Worm (Caenorhabditis elegans) whole organism, L4 larva: Measurements from ENCODE around the gene pud-3.
"Not testable (repeated sequence)": the region's sequence is repeated elsewhere in the genome, so short reads cannot be mapped to it uniquely, and the experiment has no call there.

Source experiments
- F26F4.8 ChIP-seq: fragments of 200-800 bp; sonication (Bioruptor generic); conservative IDR thresholded peaks from 2 replicates; pipeline ENCODE4 v1.3.6; 2022; ENCODE audit warnings: missing genetic modification characterization, missing compliant biosample characterization
- F37D6.2 ChIP-seq: sonication (generic microtip); optimal IDR thresholded peaks from 2 replicates; lab custom pipeline; 2016; ENCODE audit warnings: mild to moderate bottlenecking, missing genetic modification characterization, missing compliant biosample characterization
- Y75B8A.6 ChIP-seq: fragments of 200-800 bp; sonication (Bioruptor generic); IDR thresholded peaks from 2 replicates; pipeline ENCODE4 v1.3.6; 2022; ENCODE audit warnings: missing genetic modification reagents, missing genetic modification characterization, missing compliant biosample characterization
- ceh-20 ChIP-seq: fragments of 200-800 bp; sonication (Bioruptor generic); IDR thresholded peaks from 2 replicates; pipeline ENCODE4 v1.3.6; 2022; ENCODE audit warnings: missing genetic modification reagents, missing genetic modification characterization, missing compliant biosample characterization
- ceh-32 ChIP-seq: sonication (generic microtip); optimal IDR thresholded peaks from 2 replicates; lab custom pipeline; 2016; ENCODE audit warnings: mild to moderate bottlenecking, missing genetic modification characterization, missing compliant biosample characterization; ENCODE audit not compliant: poor library complexity
- ces-1 ChIP-seq: fragments of 150-350 bp; sonication (generic microtip); optimal IDR thresholded peaks from 4 replicates; lab custom pipeline; 2014; ENCODE audit warnings: missing biosample characterization, missing genetic modification reagents, missing genetic modification characterization
- ctbp-1 ChIP-seq: fragments of 200-800 bp; sonication (Bioruptor generic); IDR thresholded peaks from 2 replicates; pipeline ENCODE4 v1.3.6; 2022; ENCODE audit warnings: missing genetic modification reagents, missing genetic modification characterization, missing compliant biosample characterization
- daf-16 ChIP-seq, 3 experiments: sonication (generic microtip); optimal IDR thresholded peaks; 2 replicates each; lab custom pipeline; 2016 to 2017; ENCODE audit warnings: missing genetic modification characterization in 3 of 3, missing genetic modification reagents in 3 of 3, mild to moderate bottlenecking in 2 of 3, missing compliant biosample characterization in 2 of 3, missing biosample characterization in 1 of 3, moderate library complexity in 1 of 3
- dmd-6 ChIP-seq: fragments of 200-800 bp; sonication (Bioruptor generic); IDR thresholded peaks from 2 replicates; pipeline ENCODE4 v1.3.6; 2022; ENCODE audit warnings: missing genetic modification reagents, missing genetic modification characterization, missing compliant biosample characterization
- dve-1 ChIP-seq: sonication (generic microtip); optimal IDR thresholded peaks from 2 replicates; lab custom pipeline; 2017; ENCODE audit warnings: antibody characterized with exemption, mild to moderate bottlenecking, missing genetic modification characterization, missing compliant biosample characterization; ENCODE audit not compliant: insufficient read depth
- egl-27 ChIP-seq: sonication (generic microtip); optimal IDR thresholded peaks from 3 replicates; lab custom pipeline; 2017; ENCODE audit warnings: missing biosample characterization, missing genetic modification reagents, missing genetic modification characterization
- egl-43 ChIP-seq: fragments of 200-800 bp; sonication (Bioruptor generic); IDR thresholded peaks from 2 replicates; pipeline ENCODE4 v1.3.6; 2022; ENCODE audit warnings: missing genetic modification reagents, missing genetic modification characterization, missing compliant biosample characterization
- fos-1 ChIP-seq: fragments of 150-350 bp; optimal IDR thresholded peaks from 2 replicates; lab custom pipeline; 2014; ENCODE audit warnings: missing biosample characterization, missing genetic modification characterization
- hlh-11 ChIP-seq: fragments of 200-800 bp; sonication (Bioruptor generic); optimal IDR thresholded peaks from 2 replicates; lab custom pipeline; 2018; ENCODE audit warnings: mild to moderate bottlenecking, missing genetic modification characterization, missing compliant biosample characterization
- jun-1 ChIP-seq: fragments of 150-350 bp; optimal IDR thresholded peaks from 2 replicates; lab custom pipeline; 2014; ENCODE audit warnings: missing biosample characterization, missing genetic modification reagents, missing genetic modification characterization
- lin-1 ChIP-seq: fragments of 200-800 bp; sonication (Bioruptor generic); IDR thresholded peaks from 2 replicates; pipeline ENCODE4 v1.3.6; 2022; ENCODE audit warnings: missing genetic modification reagents, missing genetic modification characterization, missing compliant biosample characterization
- lin-29 ChIP-seq: fragments of 200-800 bp; sonication (Bioruptor generic); IDR thresholded peaks from 2 replicates; pipeline ENCODE4 v1.3.6; 2022; ENCODE audit warnings: missing genetic modification reagents, missing genetic modification characterization, missing compliant biosample characterization
- mdt-29 ChIP-seq: fragments of 200-800 bp; sonication (Bioruptor generic); IDR thresholded peaks from 2 replicates; pipeline ENCODE4 v1.3.6; 2022; ENCODE audit warnings: missing genetic modification reagents, missing genetic modification characterization, missing compliant biosample characterization
- mxl-3 ChIP-seq: fragments of 200-800 bp; sonication (Bioruptor generic); optimal IDR thresholded peaks from 2 replicates; lab custom pipeline; 2018; ENCODE audit warnings: mild to moderate bottlenecking, missing genetic modification characterization, missing compliant biosample characterization
- nhr-102 ChIP-seq: sonication (generic microtip); optimal IDR thresholded peaks from 2 replicates; lab custom pipeline; 2016; ENCODE audit warnings: mild to moderate bottlenecking, missing genetic modification characterization, moderate library complexity, missing compliant biosample characterization
- nhr-28 ChIP-seq: fragments of 150-350 bp; optimal IDR thresholded peaks from 2 replicates; lab custom pipeline; 2014; ENCODE audit warnings: missing biosample characterization, missing genetic modification characterization
- nhr-48 ChIP-seq: sonication (generic microtip); optimal IDR thresholded peaks from 2 replicates; lab custom pipeline; 2016; ENCODE audit warnings: mild to moderate bottlenecking, missing genetic modification characterization, missing compliant biosample characterization
- nhr-6 ChIP-seq: fragments of 150-350 bp; optimal IDR thresholded peaks from 2 replicates; lab custom pipeline; 2014; ENCODE audit warnings: missing biosample characterization, missing genetic modification characterization
- nhr-77 ChIP-seq: fragments of 150-350 bp; optimal IDR thresholded peaks from 2 replicates; lab custom pipeline; 2014; ENCODE audit warnings: missing biosample characterization, missing genetic modification characterization
- php-3 ChIP-seq: fragments of 200-800 bp; sonication (Bioruptor generic); IDR thresholded peaks from 2 replicates; pipeline ENCODE4 v1.3.6; 2022; ENCODE audit warnings: missing genetic modification reagents, missing genetic modification characterization, missing compliant biosample characterization
- pqm-1 ChIP-seq: sonication (generic microtip); optimal IDR thresholded peaks from 2 replicates; lab custom pipeline; 2017; ENCODE audit warnings: missing biosample characterization, missing genetic modification characterization
- spr-3 ChIP-seq: fragments of 200-800 bp; sonication (Bioruptor generic); optimal IDR thresholded peaks from 2 replicates; lab custom pipeline; 2018; ENCODE audit warnings: mild to moderate bottlenecking, missing genetic modification characterization, missing compliant biosample characterization
- tra-1 ChIP-seq: fragments of 200-800 bp; sonication (Bioruptor generic); IDR thresholded peaks from 2 replicates; pipeline ENCODE4 v1.3.6; 2022; ENCODE audit warnings: missing genetic modification reagents, missing genetic modification characterization, missing compliant biosample characterization
- unc-62 ChIP-seq, 3 experiments: fragments of 150-350 bp in 1 of 3; sonication (generic microtip); optimal IDR thresholded peaks in 2 of 3; peaks in 1 of 3; 1 replicate in 1 of 3; 2 replicates in 2 of 3; lab custom pipeline; 2014 to 2017; ENCODE audit warnings: missing biosample characterization in 3 of 3, missing genetic modification characterization in 3 of 3, missing genetic modification reagents in 3 of 3, missing genotype in 1 of 3
- zfp-3 ChIP-seq: fragments of 200-800 bp; sonication (Bioruptor generic); conservative IDR thresholded peaks from 2 replicates; pipeline ENCODE4 v1.3.6; 2022; ENCODE audit warnings: missing genetic modification reagents, missing genetic modification characterization, missing compliant biosample characterization
- ztf-11 ChIP-seq: fragments of 150-350 bp; optimal IDR thresholded peaks from 2 replicates; lab custom pipeline; 2014; ENCODE audit warnings: missing biosample characterization, missing genetic modification characterization

The pud-3 gene

ce11 chrV:2324260-2324659 is 692 bp downstream of the pud-3 start (continued):
- no peak for TF ChIP-seq ceh-32
- TF ChIP-seq pqm-1 (tag; lab: Kevin White, UChicago) = peak; percentile 90
- peak; percentile 69; the same call in 1 of the 2 replicates for TF ChIP-seq lin-1 (GFP tag; lab: Robert Waterston, UW)
- no peak for TF ChIP-seq ceh-20 (GFP tag; lab: Robert Waterston, UW)
- TF ChIP-seq nhr-48 (tag; lab: Kevin White, UChicago) = no peak
- no peak for TF ChIP-seq ztf-11
- peak; percentile 74 for TF ChIP-seq hlh-11 (tag; lab: Kevin White, UChicago)
- no peak for TF ChIP-seq spr-3
- no peak for TF ChIP-seq ces-1 (GFP tag; lab: Kevin White, UChicago)
- no peak for TF ChIP-seq egl-27 (tag; lab: Kevin White, UChicago)
- peak; percentile 57 for TF ChIP-seq nhr-102 (tag; lab: Kevin White, UChicago)
- no peak for TF ChIP-seq daf-16 (GFP tag; optimal IDR thresholded peaks at IDR 0.05; lab: Kevin White, UChicago)
- peak; percentile 93 for TF ChIP-seq daf-16 (tag; optimal IDR thresholded peaks at IDR 0.05; lab: Kevin White, UChicago)
- TF ChIP-seq nhr-28 (tag; lab: Kevin White, UChicago) = peak; percentile 85
- peak; percentile 87 for TF ChIP-seq php-3
- TF ChIP-seq mdt-29 (GFP tag; lab: Robert Waterston, UW) = no peak

ce11 chrV:2322466-2322865 is 2.5 kb downstream of the pud-3 start, which contains the start of gene pud-1.2:
Gene pud-1.2 (minus strand): TSS chrV:2322566.
- TF ChIP-seq lin-29, Y75B8A.6, ctbp-1 (GFP tag; lab: Robert Waterston, UW): not testable (repeated sequence)
- TF ChIP-seq, all 104 proteins: peak for 0; not testable (repeated sequence) for 104

DNA sequence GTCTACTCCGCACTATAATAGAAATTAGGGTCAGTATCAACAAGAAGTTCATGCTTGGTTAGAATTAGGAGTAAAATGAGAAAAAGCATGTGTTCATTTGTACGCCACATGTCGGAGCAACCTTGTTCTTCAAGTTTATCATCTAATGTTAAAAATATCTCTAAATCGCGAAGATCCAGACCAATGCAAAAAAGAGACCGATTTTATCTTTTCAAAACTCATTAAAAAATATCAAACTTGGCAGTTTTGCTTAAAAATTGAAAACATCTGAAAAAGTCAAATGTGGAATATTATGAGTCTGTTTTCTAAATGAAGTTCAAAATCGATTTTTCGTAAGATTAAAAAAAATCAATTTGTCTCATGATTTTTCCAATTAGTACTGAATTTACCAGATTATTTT is 4.0 kb downstream of the pud-3 start, which contains the start of gene Y19D10B.6:
Gene Y19D10B.6, minus strand, starts transcription at position 101 of the 400 bp plus-strand sequence.
- TF ChIP-seq unc-62 (GFP tag; optimal IDR thresholded peaks at IDR 0.05 in 1 of 2; lab: Kevin White, UChicago); unc-62 (tag; optimal IDR thresholded peaks at IDR 0.05; lab: Kevin White, UChicago); egl-43 (GFP tag; lab: Robert Waterston, UW); jun-1: not testable (repeated sequence)

ce11 chrV:2308246-2308645 is 16.7 kb downstream of the pud-3 start:
- TF ChIP-seq lin-1 (GFP tag; lab: Robert Waterston, UW) (peak; percentile 73), unc-62 (GFP tag; optimal IDR thresholded peaks at IDR 0.05 in 1 of 2; lab: Kevin White, UChicago) (peak in 1 of 2 experiments; percentile 22), unc-62 (tag; optimal IDR thresholded peaks at IDR 0.05; lab: Kevin White, UChicago) (no peak), hlh-11 (tag; lab: Kevin White, UChicago) (peak; percentile 79), zfp-3 (GFP tag; lab: Robert Waterston, UW) (no peak), dve-1 (peak; percentile 86), tra-1 (GFP tag; lab: Robert Waterston, UW) (peak; percentile 87), dmd-6 (GFP tag; lab: Robert Waterston, UW) (peak; percentile 99), ztf-11 (no peak), nhr-28 (tag; lab: Kevin White, UChicago) (peak; percentile 81), nhr-77 (peak; percentile 89), mxl-3 (peak; percentile 15), F37D6.2 (tag; lab: Kevin White, UChicago) (no peak), nhr-48 (tag; lab: Kevin White, UChicago) (peak; percentile 62), F26F4.8 (GFP tag; lab: Robert Waterston, UW) (no peak), pqm-1 (tag; lab: Kevin White, UChicago) (peak; percentile 94), php-3 (0 out of 2 replicates have a peak, but pooled peaks have one; percentile 20), fos-1 (tag; lab: Kevin White, UChicago) (no peak), daf-16 (GFP tag; optimal IDR thresholded peaks at IDR 0.05; lab: Kevin White, UChicago) (no peak), daf-16 (tag; optimal IDR thresholded peaks at IDR 0.05; lab: Kevin White, UChicago) (peak; percentile 84), nhr-6 (tag; lab: Kevin White, UChicago) (no peak)
